Fruit fly (Drosophila melanogaster): ENCODE measurements around the gene CG13842.

CG13842 gene

DNA sequence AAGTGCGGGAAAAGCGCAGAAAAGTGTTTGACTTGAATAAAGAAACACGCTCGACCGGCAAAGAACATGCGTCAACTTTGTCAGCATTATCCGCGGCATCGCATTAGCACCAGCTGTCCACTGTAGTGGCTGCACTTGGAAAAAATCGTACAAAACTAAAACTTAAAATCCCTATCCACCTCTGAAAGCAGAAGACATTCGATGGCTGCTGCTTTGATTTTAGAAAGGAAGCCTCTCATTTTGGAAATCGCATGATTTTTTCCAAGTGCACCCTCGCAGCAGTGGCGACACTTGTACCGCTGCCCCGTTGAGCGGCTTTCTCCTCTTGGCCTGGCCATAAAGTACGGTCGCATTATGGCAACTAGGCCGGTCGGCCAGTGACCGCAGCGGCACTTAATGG lies 42.8 kb downstream of the CG13842 start:
- TF ChIP-seq CG17801 (GFP tag; optimal IDR thresholded peaks at IDR 0.05; ENCODE audit: partially characterized antibody), result no peak

DNA sequence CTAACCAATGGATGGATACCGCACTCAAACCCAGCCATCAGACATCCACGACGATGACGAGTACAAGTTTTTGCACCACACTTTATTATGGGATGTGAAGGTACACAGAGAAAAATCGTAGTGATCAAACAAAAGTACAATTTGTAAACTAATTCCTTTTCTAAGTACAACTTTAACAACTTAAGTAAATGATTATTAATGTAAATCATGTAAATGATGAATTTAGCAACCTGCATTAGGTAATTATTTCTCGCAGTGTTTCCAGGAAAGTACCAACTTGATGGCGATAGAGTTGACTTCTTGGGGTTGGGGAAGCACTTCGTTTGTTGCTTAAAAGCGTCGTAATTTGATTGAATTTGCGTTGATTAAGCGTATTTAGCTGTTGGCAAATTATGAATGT lies 44.0 kb downstream of the CG13842 start:
- TF ChIP-seq CG17801 (GFP tag; optimal IDR thresholded peaks at IDR 0.05; ENCODE audit: partially characterized antibody), result no peak
